Worm (Caenorhabditis elegans) whole organism, L3 larva: Measurements from ENCODE around the gene C49F5.5.

Source experiments
- R02D3.7 ChIP-seq: fragments of 150-350 bp; optimal IDR thresholded peaks from 2 replicates; lab custom pipeline; 2014; ENCODE audit warnings: missing biosample characterization, missing genetic modification characterization
- ZK546.5 ChIP-seq: sonication (generic microtip); optimal IDR thresholded peaks from 2 replicates; lab custom pipeline; 2017; ENCODE audit warnings: missing biosample characterization, missing genetic modification characterization
- aly-2 ChIP-seq: fragments of 150-350 bp; optimal IDR thresholded peaks from 2 replicates; lab custom pipeline; 2014; ENCODE audit warnings: missing biosample characterization, missing genetic modification characterization
- ceh-28 ChIP-seq: fragments of 150-350 bp; optimal IDR thresholded peaks from 2 replicates; lab custom pipeline; 2014; ENCODE audit warnings: missing biosample characterization, missing genetic modification reagents, missing genetic modification characterization
- ceh-82 ChIP-seq: fragments of 150-350 bp; optimal IDR thresholded peaks from 2 replicates; lab custom pipeline; 2014; ENCODE audit warnings: missing biosample characterization, missing genetic modification characterization
- ceh-9 ChIP-seq: sonication (generic microtip); optimal IDR thresholded peaks from 2 replicates; lab custom pipeline; 2018; ENCODE audit warnings: missing biosample characterization, missing genetic modification characterization
- daf-12 ChIP-seq: fragments of 150-350 bp; optimal IDR thresholded peaks from 2 replicates; lab custom pipeline; 2014; ENCODE audit warnings: missing biosample characterization, missing genetic modification reagents, missing genetic modification characterization
- egl-27 ChIP-seq: sonication (generic microtip); optimal IDR thresholded peaks from 4 replicates; lab custom pipeline; 2017; ENCODE audit warnings: missing biosample characterization, missing genetic modification reagents, missing genetic modification characterization
- egl-5 ChIP-seq: fragments of 150-350 bp; optimal IDR thresholded peaks from 2 replicates; lab custom pipeline; 2017; ENCODE audit warnings: missing biosample characterization, missing genetic modification reagents, missing genetic modification characterization, inconsistent platforms
- elt-2 ChIP-seq: sonication (generic microtip); optimal IDR thresholded peaks from 2 replicates; lab custom pipeline; 2016; ENCODE audit warnings: missing genetic modification reagents, mild to moderate bottlenecking, missing genetic modification characterization, missing compliant biosample characterization
- elt-3 ChIP-seq, 3 experiments: fragments of 150-350 bp in 1 of 3; sonication (generic microtip) in 2 of 3; optimal IDR thresholded peaks; 2 replicates in 2 of 3; 4 replicates in 1 of 3; lab custom pipeline; 2014 to 2017; ENCODE audit warnings: missing biosample characterization in 3 of 3, missing genetic modification characterization in 3 of 3
- eor-1 ChIP-seq, 2 experiments: fragments of 150-350 bp; optimal IDR thresholded peaks; 2 replicates each; lab custom pipeline; 2014 to 2018; ENCODE audit warnings: missing biosample characterization in 2 of 2, missing genetic modification characterization in 2 of 2
- fkh-10 ChIP-seq: sonication (generic microtip); optimal IDR thresholded peaks from 2 replicates; lab custom pipeline; 2017; ENCODE audit warnings: missing biosample characterization, missing genetic modification reagents, missing genetic modification characterization
- fkh-2 ChIP-seq: fragments of 150-350 bp; optimal IDR thresholded peaks from 2 replicates; lab custom pipeline; 2014; ENCODE audit warnings: missing biosample characterization, missing genetic modification reagents, missing genetic modification characterization
- hmg-11 ChIP-seq: sonication (generic microtip); optimal IDR thresholded peaks from 2 replicates; lab custom pipeline; 2016; ENCODE audit warnings: missing genetic modification characterization, missing compliant biosample characterization
- jun-1 ChIP-seq: fragments of 150-350 bp; optimal IDR thresholded peaks from 2 replicates; lab custom pipeline; 2014; ENCODE audit warnings: missing biosample characterization, missing genetic modification reagents, missing genetic modification characterization
- lin-15B ChIP-seq: fragments of 150-350 bp; optimal IDR thresholded peaks from 2 replicates; lab custom pipeline; 2014; ENCODE audit warnings: missing biosample characterization, missing genetic modification characterization
- lin-39 ChIP-seq: fragments of 150-350 bp; optimal IDR thresholded peaks from 2 replicates; lab custom pipeline; 2018; ENCODE audit warnings: missing biosample characterization, missing genetic modification reagents, missing genetic modification characterization
- mml-1 ChIP-seq: fragments of 150-350 bp; sonication (generic microtip); optimal IDR thresholded peaks from 3 replicates; lab custom pipeline; 2014; ENCODE audit warnings: missing biosample characterization, missing genetic modification characterization
- nfya-1 ChIP-seq: sonication (generic microtip); optimal IDR thresholded peaks from 2 replicates; lab custom pipeline; 2017; ENCODE audit warnings: missing genetic modification characterization, mild to moderate bottlenecking, missing compliant biosample characterization, antibody characterized with exemption, moderate library complexity; ENCODE audit not compliant: insufficient read depth
- nhr-11 ChIP-seq: fragments of 150-350 bp; optimal IDR thresholded peaks from 2 replicates; lab custom pipeline; 2014; ENCODE audit warnings: missing biosample characterization, missing genetic modification characterization
- nhr-12 ChIP-seq: fragments of 150-350 bp; optimal IDR thresholded peaks from 2 replicates; lab custom pipeline; 2014; ENCODE audit warnings: missing biosample characterization, missing genetic modification characterization
- nhr-23 ChIP-seq: fragments of 150-350 bp; optimal IDR thresholded peaks from 2 replicates; lab custom pipeline; 2014; ENCODE audit warnings: missing biosample characterization, missing genetic modification reagents, missing genetic modification characterization
- nhr-25 ChIP-seq: sonication (generic microtip); optimal IDR thresholded peaks from 2 replicates; lab custom pipeline; 2017; ENCODE audit warnings: missing biosample characterization, missing genetic modification characterization
- nhr-28 ChIP-seq: fragments of 150-350 bp; optimal IDR thresholded peaks from 2 replicates; lab custom pipeline; 2014; ENCODE audit warnings: missing biosample characterization, missing genetic modification characterization
- nhr-43 ChIP-seq: sonication (generic microtip); optimal IDR thresholded peaks from 2 replicates; lab custom pipeline; 2016; ENCODE audit warnings: mild to moderate bottlenecking, missing genetic modification characterization, missing compliant biosample characterization; ENCODE audit not compliant: poor library complexity, severe bottlenecking
- nhr-67 ChIP-seq: fragments of 150-350 bp; optimal IDR thresholded peaks from 2 replicates; lab custom pipeline; 2014; ENCODE audit warnings: missing biosample characterization, missing genetic modification characterization
- nhr-76 ChIP-seq: fragments of 150-350 bp; sonication (generic microtip); optimal IDR thresholded peaks from 5 replicates; lab custom pipeline; 2014; ENCODE audit warnings: missing biosample characterization, missing genetic modification characterization
- nhr-77 ChIP-seq: fragments of 150-350 bp; optimal IDR thresholded peaks from 2 replicates; lab custom pipeline; 2014; ENCODE audit warnings: missing biosample characterization, missing genetic modification characterization
- pha-4 ChIP-seq: fragments of 150-350 bp; optimal IDR thresholded peaks from 2 replicates; lab custom pipeline; 2014; ENCODE audit warnings: missing biosample characterization, missing genetic modification reagents, missing genetic modification characterization
- pqm-1 ChIP-seq: fragments of 150-350 bp; optimal IDR thresholded peaks from 2 replicates; lab custom pipeline; 2017; ENCODE audit warnings: missing biosample characterization, missing genetic modification characterization, inconsistent platforms
- sea-2 ChIP-seq: fragments of 150-350 bp; sonication (generic microtip); optimal IDR thresholded peaks from 4 replicates; lab custom pipeline; 2014; ENCODE audit warnings: missing biosample characterization, missing genetic modification reagents, missing genetic modification characterization
- skn-1 ChIP-seq: fragments of 150-350 bp; optimal IDR thresholded peaks from 2 replicates; lab custom pipeline; 2014; ENCODE audit warnings: missing biosample characterization, missing genetic modification characterization
- snpc-4 ChIP-seq: fragments of 150-350 bp; optimal IDR thresholded peaks from 2 replicates; lab custom pipeline; 2014; ENCODE audit warnings: missing biosample characterization, missing genetic modification characterization
- tbx-2 ChIP-seq: sonication (generic microtip); optimal IDR thresholded peaks from 2 replicates; lab custom pipeline; 2016; ENCODE audit warnings: mild to moderate bottlenecking, missing genetic modification characterization, missing compliant biosample characterization
- ztf-11 ChIP-seq: fragments of 150-350 bp; optimal IDR thresholded peaks from 2 replicates; lab custom pipeline; 2014; ENCODE audit warnings: missing biosample characterization, missing genetic modification characterization
- ztf-4 ChIP-seq: fragments of 150-350 bp; optimal IDR thresholded peaks from 2 replicates; lab custom pipeline; 2014; ENCODE audit warnings: missing biosample characterization, missing genetic modification characterization

C49F5.5 gene

ce11 chrX:12006470-12006869, 20.5 kb downstream of the C49F5.5 start:
- TF ChIP-seq fkh-10 (GFP tag; lab: Kevin White, UChicago) (no peak), elt-2 (tag; lab: Kevin White, UChicago) (peak; percentile 8)

- no peak for TF ChIP-seq daf-12
- TF ChIP-seq nhr-25 (tag; lab: Kevin White, UChicago): peak; percentile 29
- TF ChIP-seq, all 47 proteins: peak for 1
These were observed 22.0 kb downstream of the C49F5.5 start for ce11 chrX:12007905-12008466.

DNA sequence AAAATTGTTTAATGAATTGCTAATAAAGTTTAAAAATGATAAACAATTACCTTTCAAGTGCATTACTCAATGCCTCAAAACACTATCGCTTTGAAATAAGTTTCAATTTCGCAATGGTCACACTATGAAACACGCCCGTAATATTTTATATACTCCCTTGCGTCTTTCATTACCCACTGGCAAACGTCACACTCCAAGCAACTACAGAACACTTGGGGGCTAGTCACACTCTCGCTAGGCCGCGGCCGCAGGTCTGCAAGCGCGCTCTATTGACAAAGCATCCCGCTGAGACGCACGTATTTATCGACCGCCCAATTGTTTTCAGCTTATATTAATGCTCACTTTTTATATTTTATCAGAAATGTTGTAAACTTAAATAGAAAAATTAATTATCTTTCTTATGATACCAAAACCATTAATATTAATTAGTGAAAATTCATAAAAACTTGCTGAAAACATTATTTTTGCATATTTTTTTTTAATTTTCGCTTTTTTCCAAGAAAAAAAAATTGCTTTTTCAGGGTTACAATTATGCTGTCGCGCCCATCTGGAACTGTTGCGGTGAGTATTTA, 32.0 kb downstream of the C49F5.5 start, which contains the start of the genes nmat-1 and ucr-2.1:
TSS of gene nmat-1 (minus strand) at position 136 of the 572 bp plus-strand sequence.
TSS of gene ucr-2.1 (plus strand) at position 522 of the 572 bp plus-strand sequence.
- TF ChIP-seq snpc-4 (tag; lab: Kevin White, UChicago): peak; percentile 82
- TF ChIP-seq nhr-28 (tag; lab: Kevin White, UChicago): no peak
- TF ChIP-seq nhr-67 (tag; lab: Kevin White, UChicago): no peak
- no peak for TF ChIP-seq ceh-82 (tag; lab: Kevin White, UChicago)
- TF ChIP-seq jun-1 (tag; lab: Kevin White, UChicago): peak; percentile 42
- TF ChIP-seq pha-4 (tag; lab: Kevin White, UChicago): peak; percentile 92
- peak; percentile 41 for TF ChIP-seq tbx-2 (tag; lab: Kevin White, UChicago)
- TF ChIP-seq nhr-77: no peak
- TF ChIP-seq lin-15B (tag; lab: Kevin White, UChicago): peak; percentile 83
- no peak for TF ChIP-seq aly-2 (tag; lab: Kevin White, UChicago)
- no peak for TF ChIP-seq ceh-9 (tag; lab: Kevin White, UChicago)
- TF ChIP-seq nfya-1 (tag; lab: Kevin White, UChicago): peak; percentile 71
- peak; percentile 93 for TF ChIP-seq nhr-25 (tag; lab: Kevin White, UChicago)
- TF ChIP-seq elt-2 (tag; lab: Kevin White, UChicago): peak; percentile 83
- no peak for TF ChIP-seq mml-1
- no peak for TF ChIP-seq fkh-2 (tag; lab: Kevin White, UChicago)
- TF ChIP-seq elt-3 (tag; optimal IDR thresholded peaks at IDR 0.05; lab: Kevin White, UChicago): no peak
- peak; percentile 41 for TF ChIP-seq ceh-28 (tag; lab: Kevin White, UChicago)
- TF ChIP-seq pqm-1: peak; percentile 68
- peak; percentile 44 for TF ChIP-seq skn-1 (tag; lab: Kevin White, UChicago)
- no peak for TF ChIP-seq eor-1 (tag; optimal IDR thresholded peaks at IDR 0.05; lab: Kevin White, UChicago)
- no peak for TF ChIP-seq nhr-11 (tag; lab: Kevin White, UChicago)
- TF ChIP-seq ZK546.5: no peak
- TF ChIP-seq ztf-11: no peak
- peak; percentile 6 for TF ChIP-seq fkh-10 (GFP tag; lab: Kevin White, UChicago)
- no peak for TF ChIP-seq nhr-76
- TF ChIP-seq egl-5: peak; percentile 85
- TF ChIP-seq nhr-23: peak; percentile 73
- TF ChIP-seq ztf-4 (tag; lab: Kevin White, UChicago): no peak
- no peak for TF ChIP-seq sea-2
- TF ChIP-seq hmg-11: peak; percentile 90
- peak; percentile 69 for TF ChIP-seq nhr-43 (tag; lab: Kevin White, UChicago)
- peak; percentile 83 for TF ChIP-seq lin-39 (tag; lab: Kevin White, UChicago)
- no peak for TF ChIP-seq egl-27 (tag; lab: Kevin White, UChicago)
- TF ChIP-seq, all 47 proteins: peak for 17

DNA sequence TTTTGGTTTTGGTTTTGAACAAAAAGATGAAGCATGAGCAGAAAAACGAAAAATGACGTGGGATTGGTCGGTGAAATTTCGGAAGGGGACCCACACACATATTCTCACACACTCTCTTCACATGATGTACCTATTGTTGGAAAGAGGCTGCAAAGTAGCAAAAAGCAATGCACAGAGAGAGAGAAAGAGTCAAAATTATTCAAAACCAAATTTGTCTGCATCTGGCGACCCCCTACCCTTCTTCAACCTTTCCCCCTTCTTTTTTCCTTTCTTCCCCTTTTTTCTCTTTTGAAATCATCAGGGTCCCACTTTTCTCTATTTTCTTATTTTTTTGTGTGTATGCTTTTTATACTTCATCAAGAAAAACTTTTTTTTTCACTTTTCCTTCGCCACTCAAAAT, 35.5 kb downstream of the C49F5.5 start:
- TF ChIP-seq mml-1 (no peak), lin-15B (tag; lab: Kevin White, UChicago) (no peak), ceh-28 (tag; lab: Kevin White, UChicago) (no peak), egl-27 (tag; lab: Kevin White, UChicago) (no peak), eor-1 (tag; optimal IDR thresholded peaks at IDR 0.05; lab: Kevin White, UChicago) (no peak), snpc-4 (tag; lab: Kevin White, UChicago) (no peak), ceh-9 (tag; lab: Kevin White, UChicago) (no peak), ceh-82 (tag; lab: Kevin White, UChicago) (no peak), nhr-43 (tag; lab: Kevin White, UChicago) (no peak), ZK546.5 (no peak), nhr-11 (tag; lab: Kevin White, UChicago) (no peak), nfya-1 (tag; lab: Kevin White, UChicago) (no peak), nhr-28 (tag; lab: Kevin White, UChicago) (no peak), fkh-10 (GFP tag; lab: Kevin White, UChicago) (no peak), R02D3.7 (no peak), nhr-12 (tag; lab: Kevin White, UChicago) (no peak)
